Worm (Caenorhabditis elegans) whole organism, L3 larva: ENCODE results near the gene col-179.

Experiments
- aly-2 ChIP-seq: fragments of 150-350 bp; optimal IDR thresholded peaks from 2 replicates; lab custom pipeline; 2014; ENCODE audit warnings: missing biosample characterization, missing genetic modification characterization
- ama-1 ChIP-seq: fragments of 150-350 bp; optimal IDR thresholded peaks from 2 replicates; lab custom pipeline; 2018
- ceh-82 ChIP-seq: fragments of 150-350 bp; optimal IDR thresholded peaks from 2 replicates; lab custom pipeline; 2014; ENCODE audit warnings: missing biosample characterization, missing genetic modification characterization
- hmg-11 ChIP-seq: sonication (generic microtip); optimal IDR thresholded peaks from 2 replicates; lab custom pipeline; 2016; ENCODE audit warnings: missing genetic modification characterization, missing compliant biosample characterization
- jun-1 ChIP-seq: fragments of 150-350 bp; optimal IDR thresholded peaks from 2 replicates; lab custom pipeline; 2014; ENCODE audit warnings: missing biosample characterization, missing genetic modification reagents, missing genetic modification characterization
- nhr-237 ChIP-seq: fragments of 150-350 bp; optimal IDR thresholded peaks from 2 replicates; lab custom pipeline; 2014; ENCODE audit warnings: missing biosample characterization, missing genetic modification characterization
- nhr-77 ChIP-seq: fragments of 150-350 bp; optimal IDR thresholded peaks from 2 replicates; lab custom pipeline; 2014; ENCODE audit warnings: missing biosample characterization, missing genetic modification characterization
- pqm-1 ChIP-seq: fragments of 150-350 bp; optimal IDR thresholded peaks from 2 replicates; lab custom pipeline; 2017; ENCODE audit warnings: missing biosample characterization, missing genetic modification characterization, inconsistent platforms
- sea-2 ChIP-seq: fragments of 150-350 bp; sonication (generic microtip); optimal IDR thresholded peaks from 4 replicates; lab custom pipeline; 2014; ENCODE audit warnings: missing biosample characterization, missing genetic modification reagents, missing genetic modification characterization
- snpc-4 ChIP-seq: fragments of 150-350 bp; optimal IDR thresholded peaks from 2 replicates; lab custom pipeline; 2014; ENCODE audit warnings: missing biosample characterization, missing genetic modification characterization
- ztf-11 ChIP-seq: fragments of 150-350 bp; optimal IDR thresholded peaks from 2 replicates; lab custom pipeline; 2014; ENCODE audit warnings: missing biosample characterization, missing genetic modification characterization

- TF ChIP-seq sea-2 (no peak), ceh-82 (tag; lab: Kevin White, UChicago) (no peak), jun-1 (no peak), ama-1 (lab: Kevin White, UChicago) (no peak), snpc-4 (tag; lab: Kevin White, UChicago) (no peak), aly-2 (tag; lab: Kevin White, UChicago) (no peak), pqm-1 (no peak), hmg-11 (no peak), nhr-77 (tag; lab: Kevin White, UChicago) (no peak), nhr-237 (tag; lab: Kevin White, UChicago) (no peak), ztf-11 (tag; lab: Kevin White, UChicago) (no peak)
Observed at ce11 chrX:11196741-11197140, 4.5 kb upstream of the col-179 start, which contains the start of gene C34F6.1.
